Fruit fly (Drosophila melanogaster) whole organism, embryonic: ENCODE data around the gene CG7231.

Experiments used
- Ada2b ChIP-seq: fragments of 200-800 bp; sonication (Bioruptor generic); IDR thresholded peaks from 2 replicates; pipeline ENCODE4 v1.3.6; 2022; ENCODE audit warnings: missing biosample characterization, missing genetic modification characterization
- Atf-2 ChIP-seq: fragments of 200-800 bp; sonication (Bioruptor generic); optimal IDR thresholded peaks from 2 replicates; lab custom pipeline; 2016; ENCODE audit warnings: missing biosample characterization, missing genetic modification characterization
- CG10209 ChIP-seq: fragments of 200-800 bp; sonication (Bioruptor generic); optimal IDR thresholded peaks from 3 replicates; lab custom pipeline; 2017; ENCODE audit warnings: missing biosample characterization, mild to moderate bottlenecking, missing genetic modification characterization, missing genetic modification reagents
- CG10565 ChIP-seq: fragments of 200-800 bp; sonication (Bioruptor generic); optimal IDR thresholded peaks from 3 replicates; lab custom pipeline; 2016; ENCODE audit warnings: missing biosample characterization, mild to moderate bottlenecking, missing genetic modification characterization
- CG10979 ChIP-seq: fragments of 200-800 bp; sonication (Bioruptor generic); optimal IDR thresholded peaks from 2 replicates; lab custom pipeline; 2018; ENCODE audit warnings: missing biosample characterization, mild to moderate bottlenecking, missing genetic modification characterization, moderate library complexity
- CG11093 ChIP-seq: fragments of 200-800 bp; sonication (Bioruptor generic); IDR thresholded peaks from 3 replicates; pipeline ENCODE4 v1.3.6; 2022; ENCODE audit warnings: missing biosample characterization, missing genetic modification characterization
- CG11247 ChIP-seq: fragments of 200-800 bp; sonication (Bioruptor generic); IDR thresholded peaks from 2 replicates; pipeline ENCODE4 v1.3.6; 2022; ENCODE audit warnings: missing biosample characterization, missing genetic modification characterization
- CG11456 ChIP-seq: fragments of 200-800 bp; sonication (Bioruptor generic); IDR thresholded peaks from 3 replicates; pipeline ENCODE4 v1.3.6; 2022; ENCODE audit warnings: missing biosample characterization, missing genetic modification characterization
- CG12104 ChIP-seq: fragments of 200-800 bp; sonication (Bioruptor generic); optimal IDR thresholded peaks from 3 replicates; lab custom pipeline; 2016; ENCODE audit warnings: missing biosample characterization, missing genetic modification characterization
- CG1233 ChIP-seq: fragments of 200-800 bp; sonication (Bioruptor generic); optimal IDR thresholded peaks from 4 replicates; lab custom pipeline; 2018; ENCODE audit warnings: missing biosample characterization, mild to moderate bottlenecking, missing genetic modification characterization
- CG12391 ChIP-seq: fragments of 200-800 bp; sonication (Bioruptor generic); optimal IDR thresholded peaks from 3 replicates; lab custom pipeline; 2018; ENCODE audit warnings: missing biosample characterization, mild to moderate bottlenecking, missing genetic modification characterization, moderate library complexity
- CG12942 ChIP-seq: fragments of 200-800 bp; sonication (Bioruptor generic); optimal IDR thresholded peaks from 3 replicates; lab custom pipeline; 2016; ENCODE audit warnings: missing biosample characterization, missing genetic modification characterization
- CG14050 ChIP-seq: fragments of 200-800 bp; sonication (Bioruptor generic); IDR thresholded peaks from 3 replicates; pipeline ENCODE4 v1.3.6; 2022; ENCODE audit warnings: missing biosample characterization, missing genetic modification characterization
- CG16815 ChIP-seq: fragments of 200-800 bp; sonication (Bioruptor generic); optimal IDR thresholded peaks from 3 replicates; lab custom pipeline; 2017; ENCODE audit warnings: missing biosample characterization, mild to moderate bottlenecking, missing genetic modification characterization
- CG17328 ChIP-seq: fragments of 200-800 bp; sonication (Bioruptor generic); IDR thresholded peaks from 2 replicates; pipeline ENCODE4 v1.3.6; 2022; ENCODE audit warnings: missing biosample characterization, missing genetic modification characterization
- CG17361 ChIP-seq: fragments of 200-800 bp; sonication (Bioruptor generic); IDR thresholded peaks from 3 replicates; pipeline ENCODE4 v1.3.6; 2022; ENCODE audit warnings: missing biosample characterization, missing genetic modification characterization
- CG2199 ChIP-seq: fragments of 200-800 bp; sonication (Bioruptor generic); IDR thresholded peaks from 3 replicates; pipeline ENCODE4 v1.3.6; 2022; ENCODE audit warnings: missing biosample characterization, missing genetic modification characterization
- CG3281 ChIP-seq: fragments of 200-800 bp; sonication (Bioruptor generic); optimal IDR thresholded peaks from 3 replicates; lab custom pipeline; 2017; ENCODE audit warnings: missing biosample characterization, mild to moderate bottlenecking, missing genetic modification characterization
- CG33557 ChIP-seq: fragments of 200-800 bp; sonication (Bioruptor generic); optimal IDR thresholded peaks from 2 replicates; lab custom pipeline; 2019; ENCODE audit warnings: missing biosample characterization, mild to moderate bottlenecking, missing genetic modification characterization, moderate library complexity
- CG42726 ChIP-seq: fragments of 200-800 bp; sonication (Bioruptor generic); IDR thresholded peaks from 2 replicates; pipeline ENCODE4 v1.3.6; 2022; ENCODE audit warnings: missing biosample characterization, missing genetic modification characterization; ENCODE audit not compliant: partially characterized antibody
- CG4404 ChIP-seq: fragments of 200-800 bp; sonication (Bioruptor generic); IDR thresholded peaks from 2 replicates; pipeline ENCODE4 v1.3.6; 2022; ENCODE audit warnings: missing biosample characterization, missing genetic modification characterization
- CG4854 ChIP-seq: fragments of 200-800 bp; sonication (Bioruptor generic); optimal IDR thresholded peaks from 2 replicates; lab custom pipeline; 2016; ENCODE audit warnings: missing biosample characterization, missing genetic modification characterization, inconsistent platforms
- CG7786 ChIP-seq: fragments of 200-800 bp; sonication (Bioruptor generic); optimal IDR thresholded peaks from 2 replicates; lab custom pipeline; 2016; ENCODE audit warnings: missing biosample characterization, missing genetic modification characterization
- CG9609 ChIP-seq: fragments of 200-800 bp; sonication (Bioruptor generic); optimal IDR thresholded peaks from 3 replicates; lab custom pipeline; 2016; ENCODE audit warnings: missing biosample characterization, missing genetic modification characterization
- CTCF ChIP-seq: fragments of 200-800 bp; sonication (Bioruptor generic); optimal IDR thresholded peaks from 2 replicates; lab custom pipeline; 2017; ENCODE audit warnings: missing biosample characterization, mild to moderate bottlenecking, missing genetic modification characterization, moderate library complexity
- Dip2 ChIP-seq: fragments of 200-800 bp; sonication (Bioruptor generic); IDR thresholded peaks from 2 replicates; pipeline ENCODE4 v1.3.6; 2022; ENCODE audit warnings: missing biosample characterization, missing genetic modification characterization
- Dref ChIP-seq: fragments of 200-800 bp; sonication (Bioruptor generic); IDR thresholded peaks from 2 replicates; pipeline ENCODE4 v1.3.6; 2022; ENCODE audit warnings: missing biosample characterization, missing genetic modification characterization
- HLH4C ChIP-seq: fragments of 200-800 bp; sonication (Bioruptor generic); IDR thresholded peaks from 3 replicates; pipeline ENCODE4 v1.3.6; 2022; ENCODE audit warnings: missing biosample characterization, missing genetic modification characterization; ENCODE audit not compliant: partially characterized antibody
- HmgD ChIP-seq: fragments of 200-800 bp; sonication (Bioruptor generic); optimal IDR thresholded peaks from 3 replicates; lab custom pipeline; 2016; ENCODE audit warnings: missing biosample characterization, missing genetic modification characterization
- Hsf ChIP-seq: fragments of 200-800 bp; sonication (Bioruptor generic); optimal IDR thresholded peaks from 3 replicates; lab custom pipeline; 2016; ENCODE audit warnings: missing biosample characterization, missing genetic modification characterization
- Meics ChIP-seq: fragments of 200-800 bp; sonication (Bioruptor generic); optimal IDR thresholded peaks from 2 replicates; lab custom pipeline; 2017; ENCODE audit warnings: missing biosample characterization, mild to moderate bottlenecking, missing genetic modification characterization
- Optix ChIP-seq: fragments of 200-800 bp; sonication (Bioruptor generic); IDR thresholded peaks from 3 replicates; pipeline ENCODE4 v1.3.6; 2022; ENCODE audit warnings: missing biosample characterization, missing genetic modification characterization
- Poxn ChIP-seq: fragments of 200-800 bp; sonication (Bioruptor generic); IDR thresholded peaks from 2 replicates; pipeline ENCODE4 v1.3.6; 2022; ENCODE audit warnings: missing biosample characterization, missing genetic modification characterization
- Scr ChIP-seq: fragments of 200-800 bp; sonication (Bioruptor generic); IDR thresholded peaks from 2 replicates; pipeline ENCODE4 v1.3.6; 2022; ENCODE audit warnings: missing biosample characterization, missing genetic modification characterization; ENCODE audit not compliant: partially characterized antibody
- Six4 ChIP-seq: fragments of 200-800 bp; sonication (Bioruptor generic); optimal IDR thresholded peaks from 2 replicates; lab custom pipeline; 2016; ENCODE audit warnings: missing biosample characterization, missing genetic modification characterization
- cad ChIP-seq: fragments of >200 bp; optimal IDR thresholded peaks from 2 replicates; lab custom pipeline; 2017; ENCODE audit warnings: missing biosample characterization, missing genetic modification characterization
- cas ChIP-seq: fragments of 200-800 bp; sonication (Bioruptor generic); IDR thresholded peaks from 2 replicates; pipeline ENCODE4 v1.3.6; 2022; ENCODE audit warnings: missing biosample characterization, missing genetic modification characterization
- ems ChIP-seq: fragments of 200-800 bp; sonication (Bioruptor generic); optimal IDR thresholded peaks from 3 replicates; lab custom pipeline; 2016; ENCODE audit warnings: missing biosample characterization, missing genetic modification characterization
- mirr ChIP-seq: fragments of 200-800 bp; sonication (Bioruptor generic); optimal IDR thresholded peaks from 3 replicates; lab custom pipeline; 2018; ENCODE audit warnings: missing biosample characterization, mild to moderate bottlenecking, missing genetic modification characterization
- nau ChIP-seq: fragments of 200-800 bp; sonication (Bioruptor generic); optimal IDR thresholded peaks from 3 replicates; lab custom pipeline; 2017; ENCODE audit warnings: missing biosample characterization, mild to moderate bottlenecking, missing genetic modification characterization, missing genetic modification reagents
- nerfin-2 ChIP-seq: fragments of 200-800 bp; sonication (Bioruptor generic); IDR thresholded peaks from 2 replicates; pipeline ENCODE4 v1.3.6; 2022; ENCODE audit warnings: missing biosample characterization, missing genetic modification characterization; ENCODE audit not compliant: partially characterized antibody
- nom ChIP-seq: fragments of 200-800 bp; sonication (Bioruptor generic); optimal IDR thresholded peaks from 2 replicates; lab custom pipeline; 2017; ENCODE audit warnings: missing biosample characterization, missing genetic modification characterization, mild to moderate bottlenecking, moderate library complexity, missing genetic modification reagents
- pan ChIP-seq, 4 experiments: fragments of >200 bp in 3 of 4; fragments of 200-800 bp in 1 of 4; sonication (Bioruptor generic) in 1 of 4; optimal IDR thresholded peaks in 3 of 4; IDR thresholded peaks in 1 of 4; 2 replicates each; pipeline versions ENCODE4 v1.3.6 to Lab custom; 2017 to 2022; ENCODE audit warnings: missing biosample characterization in 2 of 4, missing genetic modification characterization in 2 of 4, mixed read lengths in 1 of 4
- sd ChIP-seq: fragments of 200-800 bp; sonication (Bioruptor generic); optimal IDR thresholded peaks from 3 replicates; lab custom pipeline; 2018; ENCODE audit warnings: missing biosample characterization, mild to moderate bottlenecking, missing genetic modification characterization, moderate library complexity
- sisA ChIP-seq: fragments of 200-800 bp; sonication (Bioruptor generic); IDR thresholded peaks from 2 replicates; pipeline ENCODE4 v1.3.6; 2022; ENCODE audit warnings: missing biosample characterization, missing genetic modification characterization
- vfl ChIP-seq: fragments of 200-800 bp; sonication (Bioruptor generic); optimal IDR thresholded peaks from 2 replicates; lab custom pipeline; 2016; ENCODE audit warnings: missing biosample characterization, missing genetic modification characterization
- yki ChIP-seq: fragments of >200 bp; optimal IDR thresholded peaks from 3 replicates; lab custom pipeline; 2018
- zen ChIP-seq: fragments of 200-800 bp; sonication (Bioruptor generic); optimal IDR thresholded peaks from 3 replicates; lab custom pipeline; 2018; ENCODE audit warnings: missing biosample characterization, mild to moderate bottlenecking, missing genetic modification characterization, moderate library complexity
- zfh1 ChIP-seq: fragments of 200-800 bp; sonication (Bioruptor generic); IDR thresholded peaks from 3 replicates; pipeline ENCODE4 v1.3.6; 2022; ENCODE audit warnings: missing biosample characterization, missing genetic modification characterization

CG7231 gene

dm6 chr2L:7993984-7994854 is 10.5 kb downstream of the CG7231 start, which contains the start of gene pes (continued):
- TF ChIP-seq Hsf (GFP tag; lab: Kevin White, UChicago) (peak; percentile 94), Atf-2 (peak; percentile 86), CG4404 (peak; percentile 97), CG11093 (GFP tag; lab: Robert Waterston, UW) (peak; percentile 92), CG10565 (GFP tag; lab: Kevin White, UChicago) (peak; percentile 56), CG42726 (GFP tag; lab: Robert Waterston, UW) (peak; percentile 55), sisA (GFP tag; lab: Robert Waterston, UW) (peak; percentile 95), Six4 (GFP tag; lab: Kevin White, UChicago) (peak; percentile 90), vfl (GFP tag; lab: Kevin White, UChicago) (peak; percentile 71), CG11456 (0 out of 3 replicates have a peak, but pooled peaks have one; percentile 19), Poxn (peak; percentile 82), nom (peak; percentile 91), CTCF (GFP tag; lab: Kevin White, UChicago) (peak; percentile 53), CG1233 (GFP tag; lab: Kevin White, UChicago) (peak; percentile 86), CG12104 (GFP tag; lab: Kevin White, UChicago) (peak; percentile 85), CG4854 (GFP tag; lab: Kevin White, UChicago) (peak; percentile 81), CG10209 (GFP tag; lab: Kevin White, UChicago) (peak; percentile 75), CG33557 (GFP tag; lab: Kevin White, UChicago) (peak; percentile 31), CG7786 (GFP tag; lab: Kevin White, UChicago) (peak; percentile 50), sd (tag; lab: Kevin White, UChicago) (peak; percentile 78), CG12391 (no peak), Ada2b (GFP tag; lab: Robert Waterston, UW) (peak; percentile 89), zen (tag; lab: Kevin White, UChicago) (peak; percentile 91), CG2199 (GFP tag; lab: Robert Waterston, UW) (peak; percentile 90; the same call in 1 of the 3 replicates), CG14050 (GFP tag; lab: Robert Waterston, UW) (peak; percentile 86), HmgD (no peak), yki (lab: Kevin White, UChicago) (peak; percentile 25), Dip2 (peak; percentile 70), CG10979 (peak; percentile 91), cad (GFP tag; lab: Kevin White, UChicago) (no peak), Dref (GFP tag; lab: Robert Waterston, UW) (no peak), ems (GFP tag; lab: Kevin White, UChicago) (peak; percentile 94), Optix (GFP tag; lab: Robert Waterston, UW) (peak; percentile 91), CG17328 (GFP tag; lab: Robert Waterston, UW) (peak; percentile 47; the same call in 1 of the 2 replicates), nerfin-2 (GFP tag; lab: Robert Waterston, UW) (no peak), CG12942 (GFP tag; lab: Kevin White, UChicago) (peak; percentile 62), pan (optimal IDR thresholded peaks at IDR 0.05; lab: Kevin White, UChicago) (no peak), pan (GFP tag; optimal IDR thresholded peaks at IDR 0.05 in 1 of 2, IDR thresholded peaks at IDR 0.05 in 1 of 2) (peak in 1 of 2 experiments; percentile 93), cas (GFP tag; lab: Robert Waterston, UW) (peak; percentile 79), nau (GFP tag; lab: Kevin White, UChicago) (peak; percentile 92), CG9609 (GFP tag; lab: Kevin White, UChicago) (no peak), CG3281 (GFP tag; lab: Kevin White, UChicago) (peak; percentile 96), mirr (peak; percentile 70), zfh1 (GFP tag; lab: Robert Waterston, UW) (no peak; the same call in 2 of the 3 replicates), Scr (GFP tag; lab: Robert Waterston, UW) (no peak), Meics (GFP tag; lab: Kevin White, UChicago) (peak; percentile 95), HLH4C (GFP tag; lab: Robert Waterston, UW) (peak; percentile 48; the same call in 1 of the 3 replicates), CG11247 (GFP tag; lab: Robert Waterston, UW) (peak; percentile 56), CG17361 (GFP tag; lab: Robert Waterston, UW) (peak; percentile 96), CG16815 (GFP tag; lab: Kevin White, UChicago) (peak; percentile 74)
